Fruit fly (Drosophila melanogaster) whole organism, embryonic: ENCODE measurements around the gene CG5509.

Experiments
- Abd-B ChIP-seq: fragments of 200-800 bp; sonication (Bioruptor generic); optimal IDR thresholded peaks from 2 replicates; lab custom pipeline; 2018; ENCODE audit warnings: missing biosample characterization, mild to moderate bottlenecking, missing genetic modification characterization, moderate library complexity
- Antp ChIP-seq: fragments of 200-800 bp; sonication (Bioruptor generic); optimal IDR thresholded peaks from 3 replicates; lab custom pipeline; 2016; ENCODE audit warnings: missing biosample characterization, missing genetic modification characterization
- CG10147 ChIP-seq: fragments of 200-800 bp; sonication (Bioruptor generic); optimal IDR thresholded peaks from 2 replicates; lab custom pipeline; 2019; ENCODE audit warnings: missing biosample characterization, mild to moderate bottlenecking, missing genetic modification characterization, moderate library complexity
- CG11695 ChIP-seq: fragments of 200-800 bp; sonication (Bioruptor generic); IDR thresholded peaks from 3 replicates; pipeline ENCODE4 v1.3.6; 2022; ENCODE audit warnings: missing biosample characterization, missing genetic modification characterization
- CG12769 ChIP-seq: fragments of 200-800 bp; sonication (Bioruptor generic); optimal IDR thresholded peaks from 2 replicates; lab custom pipeline; 2019; ENCODE audit warnings: missing biosample characterization, mild to moderate bottlenecking, missing genetic modification characterization, moderate library complexity
- CG15011 ChIP-seq: fragments of 200-800 bp; sonication (Bioruptor generic); optimal IDR thresholded peaks from 3 replicates; lab custom pipeline; 2018; ENCODE audit warnings: missing biosample characterization, mild to moderate bottlenecking, missing genetic modification characterization
- CG15269 ChIP-seq: fragments of 200-800 bp; sonication (Bioruptor generic); optimal IDR thresholded peaks from 2 replicates; lab custom pipeline; 2018; ENCODE audit warnings: missing biosample characterization, mild to moderate bottlenecking, missing genetic modification characterization, moderate library complexity
- CG1602 ChIP-seq: fragments of 200-800 bp; sonication (Bioruptor generic); optimal IDR thresholded peaks from 3 replicates; lab custom pipeline; 2016; ENCODE audit warnings: missing biosample characterization, missing genetic modification characterization
- CG17568 ChIP-seq: fragments of 200-800 bp; sonication (Bioruptor generic); optimal IDR thresholded peaks from 2 replicates; lab custom pipeline; 2018; ENCODE audit warnings: missing biosample characterization, mild to moderate bottlenecking, missing genetic modification characterization, moderate library complexity
- CG18262 ChIP-seq: fragments of 200-800 bp; optimal IDR thresholded peaks from 3 replicates; lab custom pipeline; 2019; ENCODE audit warnings: missing biosample characterization, mild to moderate bottlenecking, missing genetic modification characterization, moderate library complexity
- CG30403 ChIP-seq: fragments of 200-800 bp; sonication (Bioruptor generic); optimal IDR thresholded peaks from 3 replicates; lab custom pipeline; 2016; ENCODE audit warnings: missing biosample characterization, missing genetic modification characterization
- CG31224 ChIP-seq: fragments of 200-800 bp; sonication (Bioruptor generic); IDR thresholded peaks from 2 replicates; pipeline ENCODE4 v1.3.6; 2022; ENCODE audit warnings: missing biosample characterization, missing genetic modification characterization
- CG32767 ChIP-seq: fragments of 200-800 bp; sonication (Bioruptor generic); IDR thresholded peaks from 2 replicates; pipeline ENCODE4 v1.3.6; 2022; ENCODE audit warnings: missing biosample characterization, missing genetic modification characterization
- CG33557 ChIP-seq: fragments of 200-800 bp; sonication (Bioruptor generic); optimal IDR thresholded peaks from 2 replicates; lab custom pipeline; 2019; ENCODE audit warnings: missing biosample characterization, mild to moderate bottlenecking, missing genetic modification characterization, moderate library complexity
- CG34376 ChIP-seq: fragments of 200-800 bp; sonication (Bioruptor generic); optimal IDR thresholded peaks from 2 replicates; lab custom pipeline; 2018; ENCODE audit warnings: missing biosample characterization, mild to moderate bottlenecking, missing genetic modification characterization
- CG4707 ChIP-seq: fragments of 200-800 bp; sonication (Bioruptor generic); optimal IDR thresholded peaks from 2 replicates; lab custom pipeline; 2018; ENCODE audit warnings: missing biosample characterization, mild to moderate bottlenecking, missing genetic modification characterization, moderate library complexity
- CG8290 ChIP-seq, 3 experiments: fragments of 200-800 bp; sonication (Bioruptor generic); optimal IDR thresholded peaks; 2 replicates each; lab custom pipeline; 2016 to 2019; ENCODE audit warnings: missing biosample characterization in 3 of 3, missing genetic modification characterization in 3 of 3, mild to moderate bottlenecking in 2 of 3, moderate library complexity in 1 of 3
- CG8388 ChIP-seq: fragments of 200-800 bp; sonication (Bioruptor generic); optimal IDR thresholded peaks from 2 replicates; lab custom pipeline; 2019; ENCODE audit warnings: missing biosample characterization, mild to moderate bottlenecking, missing genetic modification characterization, moderate library complexity
- CrebB ChIP-seq: fragments of 200-800 bp; sonication (Bioruptor generic); optimal IDR thresholded peaks from 3 replicates; lab custom pipeline; 2018; ENCODE audit warnings: missing biosample characterization, mild to moderate bottlenecking, missing genetic modification characterization
- Elba2 ChIP-seq: fragments of 200-800 bp; sonication (Bioruptor generic); optimal IDR thresholded peaks from 3 replicates; lab custom pipeline; 2016; ENCODE audit warnings: missing biosample characterization, missing genetic modification characterization
- Ets65A ChIP-seq: fragments of 200-800 bp; sonication (Bioruptor generic); peaks from one replicate; lab custom pipeline; 2016; ENCODE audit warnings: missing biosample characterization, missing genetic modification characterization
- HLH54F ChIP-seq: fragments of 200-800 bp; sonication (Bioruptor generic); optimal IDR thresholded peaks from 3 replicates; lab custom pipeline; 2016; ENCODE audit warnings: missing biosample characterization, missing genetic modification characterization
- Hr78 ChIP-seq, 2 experiments: fragments of 200-800 bp in 1 of 2; fragments of >200 bp in 1 of 2; sonication (Bioruptor generic) in 1 of 2; optimal IDR thresholded peaks; 2 replicates each; lab custom pipeline; 2017 to 2019; ENCODE audit warnings: missing biosample characterization in 2 of 2, missing genetic modification characterization in 2 of 2, mild to moderate bottlenecking in 1 of 2, moderate library complexity in 1 of 2
- Mrtf ChIP-seq: fragments of 200-800 bp; sonication (Bioruptor generic); IDR thresholded peaks from 3 replicates; pipeline ENCODE4 v1.3.6; 2022; ENCODE audit warnings: missing biosample characterization, missing genetic modification characterization
- Spps ChIP-seq: fragments of 200-800 bp; sonication (Bioruptor generic); optimal IDR thresholded peaks from 2 replicates; lab custom pipeline; 2018; ENCODE audit warnings: missing biosample characterization, mild to moderate bottlenecking, missing genetic modification characterization
- Ssrp ChIP-seq: fragments of 200-800 bp; sonication (Bioruptor generic); optimal IDR thresholded peaks from 2 replicates; lab custom pipeline; 2018; ENCODE audit warnings: missing biosample characterization, mild to moderate bottlenecking, missing genetic modification characterization, moderate library complexity
- al ChIP-seq: fragments of 200-800 bp; sonication (Bioruptor generic); IDR thresholded peaks from 2 replicates; pipeline ENCODE4 v1.3.6; 2022; ENCODE audit warnings: missing biosample characterization, missing genetic modification characterization
- ash1 ChIP-seq: fragments of 200-800 bp; sonication (Bioruptor generic); optimal IDR thresholded peaks from 2 replicates; lab custom pipeline; 2018; ENCODE audit warnings: missing biosample characterization, mild to moderate bottlenecking, missing genetic modification characterization
- bab2 ChIP-seq: fragments of 200-800 bp; sonication (Bioruptor generic); optimal IDR thresholded peaks from 2 replicates; lab custom pipeline; 2016; ENCODE audit warnings: missing biosample characterization, missing genetic modification characterization
- bbx ChIP-seq: fragments of 200-800 bp; sonication (Bioruptor generic); IDR thresholded peaks from 2 replicates; pipeline ENCODE4 v1.3.6; 2022; ENCODE audit warnings: missing biosample characterization, missing genetic modification characterization; ENCODE audit not compliant: partially characterized antibody
- cg ChIP-seq: fragments of 200-800 bp; sonication (Bioruptor generic); optimal IDR thresholded peaks from 3 replicates; lab custom pipeline; 2019; ENCODE audit warnings: missing biosample characterization, mild to moderate bottlenecking, missing genetic modification characterization, moderate library complexity
- exex ChIP-seq: fragments of 200-800 bp; sonication (Bioruptor generic); optimal IDR thresholded peaks from 4 replicates; lab custom pipeline; 2018; ENCODE audit warnings: missing biosample characterization, mild to moderate bottlenecking, missing genetic modification characterization, moderate library complexity
- jing ChIP-seq: fragments of 200-800 bp; sonication (Bioruptor generic); optimal IDR thresholded peaks from 2 replicates; lab custom pipeline; 2018; ENCODE audit warnings: missing biosample characterization, mild to moderate bottlenecking, missing genetic modification characterization
- jumu ChIP-seq: fragments of 200-800 bp; sonication (Bioruptor generic); optimal IDR thresholded peaks from 3 replicates; lab custom pipeline; 2016; ENCODE audit warnings: missing biosample characterization, missing genetic modification characterization
- lilli ChIP-seq: fragments of 200-800 bp; sonication (Bioruptor generic); optimal IDR thresholded peaks from 3 replicates; lab custom pipeline; 2016; ENCODE audit warnings: missing biosample characterization, missing genetic modification characterization
- lmd ChIP-seq: fragments of 200-800 bp; sonication (Bioruptor generic); IDR thresholded peaks from 2 replicates; pipeline ENCODE4 v1.3.6; 2022; ENCODE audit warnings: missing biosample characterization, missing genetic modification characterization
- lov ChIP-seq, 2 experiments: fragments of 200-800 bp in 1 of 2; fragments of >200 bp in 1 of 2; sonication (Bioruptor generic) in 1 of 2; IDR thresholded peaks in 1 of 2; optimal IDR thresholded peaks in 1 of 2; 2 replicates in 1 of 2; 3 replicates in 1 of 2; pipeline versions ENCODE4 v1.3.6 to Lab custom; 2017 to 2022; ENCODE audit warnings: missing biosample characterization in 1 of 2, missing genetic modification characterization in 1 of 2
- maf-S ChIP-seq: fragments of 200-800 bp; sonication (Bioruptor generic); optimal IDR thresholded peaks from 2 replicates; lab custom pipeline; 2016; ENCODE audit warnings: missing biosample characterization, missing genetic modification characterization
- mam ChIP-seq: fragments of 200-800 bp; sonication (Bioruptor generic); optimal IDR thresholded peaks from 3 replicates; lab custom pipeline; 2016; ENCODE audit warnings: missing biosample characterization, missing genetic modification characterization
- pho ChIP-seq: fragments of 200-800 bp; sonication (Bioruptor generic); optimal IDR thresholded peaks from 2 replicates; lab custom pipeline; 2016; ENCODE audit warnings: missing biosample characterization, missing genetic modification characterization
- ranshi ChIP-seq: fragments of 200-800 bp; sonication (Bioruptor generic); IDR thresholded peaks from 2 replicates; pipeline ENCODE4 v1.3.6; 2022; ENCODE audit warnings: missing biosample characterization, missing genetic modification characterization
- sim ChIP-seq: fragments of 200-800 bp; sonication (Bioruptor generic); IDR thresholded peaks from 2 replicates; pipeline ENCODE4 v1.3.6; 2022; ENCODE audit warnings: missing biosample characterization, missing genetic modification characterization
- slp2 ChIP-seq: fragments of 200-800 bp; sonication (Bioruptor generic); optimal IDR thresholded peaks from 2 replicates; lab custom pipeline; 2016; ENCODE audit warnings: missing biosample characterization, missing genetic modification characterization
- ssp ChIP-seq: fragments of 200-800 bp; sonication (Bioruptor generic); IDR thresholded peaks from 2 replicates; pipeline ENCODE4 v1.3.6; 2022; ENCODE audit warnings: missing biosample characterization, missing genetic modification characterization
- trh ChIP-seq: fragments of 200-800 bp; sonication (Bioruptor generic); optimal IDR thresholded peaks from 2 replicates; lab custom pipeline; 2016; ENCODE audit warnings: missing biosample characterization, missing genetic modification characterization
- ttk ChIP-seq: fragments of 200-800 bp; sonication (Bioruptor generic); IDR thresholded peaks from 2 replicates; pipeline ENCODE4 v2.1.2; 2022; ENCODE audit warnings: missing biosample characterization, missing genetic modification characterization
- usp ChIP-seq: fragments of >200 bp; optimal IDR thresholded peaks from 2 replicates; lab custom pipeline; 2017; ENCODE audit warnings: missing biosample characterization, missing genetic modification characterization
- z ChIP-seq: fragments of 200-800 bp; sonication (Bioruptor generic); IDR thresholded peaks from 3 replicates; pipeline ENCODE4 v1.3.6; 2022; ENCODE audit warnings: missing biosample characterization, missing genetic modification characterization

Gene CG5509

dm6 chr3R:12448344-12448743 is 3.9 kb upstream of the CG5509 start:
- TF ChIP-seq Ets65A (peak; percentile 92), Spps (tag; lab: Kevin White, UChicago) (no peak), jumu (GFP tag; lab: Kevin White, UChicago) (no peak)

dm6 chr3R:12448889-12449314 is 3.4 kb upstream of the CG5509 start, which contains the start of gene CG18549:
Gene CG18549, plus strand, starts transcription at chr3R:12449296.
- TF ChIP-seq jing (GFP tag; lab: Kevin White, UChicago) (peak; percentile 99), mam (peak; percentile 99), slp2 (GFP tag; lab: Kevin White, UChicago) (peak; percentile 99), Hr78 (GFP tag; optimal IDR thresholded peaks at IDR 0.05; lab: Kevin White, UChicago) (peak in 1 of 2 experiments; percentile 99), CG10147 (GFP tag; lab: Kevin White, UChicago) (peak; percentile 100), Antp (GFP tag; lab: Kevin White, UChicago) (peak; percentile 99), al (peak; percentile 99), lmd (GFP tag; lab: Robert Waterston, UW) (peak; percentile 100), ssp (GFP tag; lab: Robert Waterston, UW) (peak; percentile 97), CG8290 (GFP tag; optimal IDR thresholded peaks at IDR 0.05; lab: Kevin White, UChicago) (peak; percentile 99), CG8290 (tag; optimal IDR thresholded peaks at IDR 0.05; lab: Kevin White, UChicago) (peak; percentile 95 to 99), CrebB (tag; lab: Kevin White, UChicago) (peak; percentile 100), ranshi (GFP tag; lab: Robert Waterston, UW) (peak; percentile 100), CG12769 (tag; lab: Kevin White, UChicago) (peak; percentile 99), Abd-B (GFP tag; lab: Kevin White, UChicago) (peak; percentile 100), trh (GFP tag; lab: Kevin White, UChicago) (peak; percentile 99), usp (GFP tag; lab: Kevin White, UChicago) (no peak), bab2 (GFP tag; lab: Kevin White, UChicago) (peak; percentile 100), lov (optimal IDR thresholded peaks at IDR 0.05; lab: Kevin White, UChicago) (no peak), lov (GFP tag; IDR thresholded peaks at IDR 0.05; lab: Robert Waterston, UW) (peak; percentile 100), ttk (GFP tag; lab: Robert Waterston, UW) (peak; percentile 100), lilli (GFP tag; lab: Kevin White, UChicago) (peak; percentile 100), maf-S (GFP tag; lab: Kevin White, UChicago) (peak; percentile 99), CG15269 (peak; percentile 100), Ssrp (peak; percentile 100), CG17568 (peak; percentile 100), bbx (peak; percentile 76), exex (tag; lab: Kevin White, UChicago) (peak; percentile 99), CG34376 (GFP tag; lab: Kevin White, UChicago) (peak; percentile 100), CG11695 (peak; percentile 100), CG8388 (peak; percentile 100), ash1 (GFP tag; lab: Kevin White, UChicago) (peak; percentile 98), z (peak; percentile 90), cg (GFP tag; lab: Kevin White, UChicago) (no peak), pho (GFP tag; lab: Kevin White, UChicago) (peak; percentile 99), CG4707 (GFP tag; lab: Kevin White, UChicago) (peak; percentile 99), CG32767 (GFP tag; lab: Robert Waterston, UW) (peak; percentile 100), Mrtf (GFP tag; lab: Robert Waterston, UW) (peak; percentile 99), CG33557 (GFP tag; lab: Kevin White, UChicago) (peak; percentile 100), CG18262 (tag; lab: Kevin White, UChicago) (peak; percentile 100), CG31224 (peak; percentile 98), CG1602 (GFP tag; lab: Kevin White, UChicago) (peak; percentile 100), CG30403 (GFP tag; lab: Kevin White, UChicago) (peak; percentile 100), HLH54F (GFP tag; lab: Kevin White, UChicago) (peak; percentile 99), Elba2 (peak; percentile 76), CG15011 (GFP tag; lab: Kevin White, UChicago) (peak; percentile 99), sim (GFP tag; lab: Robert Waterston, UW) (peak; percentile 100)
